Worm (Caenorhabditis elegans) whole organism, L2 larva: ENCODE data around the gene F14B8.5.

Source experiments
- C34F6.9 ChIP-seq: fragments of 150-350 bp; optimal IDR thresholded peaks from 2 replicates; lab custom pipeline; 2014; ENCODE audit warnings: missing biosample characterization, missing genetic modification characterization
- F13H6.1 ChIP-seq: sonication (generic microtip); optimal IDR thresholded peaks from 2 replicates; lab custom pipeline; 2016; ENCODE audit warnings: missing genetic modification characterization, missing compliant biosample characterization
- R02D3.7 ChIP-seq: fragments of 150-350 bp; optimal IDR thresholded peaks from 2 replicates; lab custom pipeline; 2014; ENCODE audit warnings: missing biosample characterization, missing genetic modification characterization
- ZK546.5 ChIP-seq: sonication (generic microtip); optimal IDR thresholded peaks from 2 replicates; lab custom pipeline; 2017; ENCODE audit warnings: missing biosample characterization, missing genetic modification characterization
- alr-1 ChIP-seq: fragments of 150-350 bp; optimal IDR thresholded peaks from 2 replicates; lab custom pipeline; 2014; ENCODE audit warnings: missing biosample characterization, missing genetic modification characterization
- aly-2 ChIP-seq: fragments of 150-350 bp; optimal IDR thresholded peaks from 2 replicates; lab custom pipeline; 2014; ENCODE audit warnings: missing biosample characterization, missing genetic modification characterization
- ceh-16 ChIP-seq: fragments of 150-350 bp; optimal IDR thresholded peaks from 2 replicates; lab custom pipeline; 2014; ENCODE audit warnings: missing biosample characterization, missing genetic modification characterization
- crh-2 ChIP-seq: sonication (generic microtip); optimal IDR thresholded peaks from 2 replicates; lab custom pipeline; 2017; ENCODE audit warnings: missing biosample characterization, missing genetic modification characterization
- dmd-4 ChIP-seq: sonication (generic microtip); optimal IDR thresholded peaks from 2 replicates; lab custom pipeline; 2017; ENCODE audit warnings: missing biosample characterization, missing genetic modification characterization
- egl-27 ChIP-seq: sonication (generic microtip); optimal IDR thresholded peaks from 3 replicates; lab custom pipeline; 2017; ENCODE audit warnings: missing biosample characterization, missing genetic modification reagents, missing genetic modification characterization
- elt-1 ChIP-seq: fragments of 150-350 bp; optimal IDR thresholded peaks from 2 replicates; lab custom pipeline; 2014; ENCODE audit warnings: missing biosample characterization, missing genetic modification characterization
- elt-3 ChIP-seq: sonication (generic microtip); optimal IDR thresholded peaks from 2 replicates; lab custom pipeline; 2017; ENCODE audit warnings: missing biosample characterization, missing genetic modification characterization
- fos-1 ChIP-seq: fragments of 150-350 bp; optimal IDR thresholded peaks from 2 replicates; lab custom pipeline; 2014; ENCODE audit warnings: missing biosample characterization, missing genetic modification characterization
- lin-39 ChIP-seq: fragments of 150-350 bp; optimal IDR thresholded peaks from 2 replicates; lab custom pipeline; 2014; ENCODE audit warnings: missing biosample characterization, missing genetic modification reagents, missing genetic modification characterization
- lsy-2 ChIP-seq, 2 experiments: fragments of 150-350 bp in 1 of 2; sonication (generic microtip) in 1 of 2; optimal IDR thresholded peaks; 2 replicates each; lab custom pipeline; 2014 to 2017; ENCODE audit warnings: missing biosample characterization in 2 of 2, missing genetic modification characterization in 2 of 2
- mbf-1 ChIP-seq: sonication (generic microtip); optimal IDR thresholded peaks from 2 replicates; lab custom pipeline; 2017; ENCODE audit warnings: missing biosample characterization, missing genetic modification characterization
- mdl-1 ChIP-seq, 2 experiments: fragments of 150-350 bp in 1 of 2; sonication (generic microtip) in 1 of 2; optimal IDR thresholded peaks; 2 replicates each; lab custom pipeline; 2017; ENCODE audit warnings: missing biosample characterization in 2 of 2, missing genetic modification characterization in 2 of 2
- nhr-10 ChIP-seq: sonication (generic microtip); optimal IDR thresholded peaks from 2 replicates; lab custom pipeline; 2017; ENCODE audit warnings: missing biosample characterization, missing genetic modification characterization
- nhr-129 ChIP-seq: fragments of 150-350 bp; optimal IDR thresholded peaks from 2 replicates; lab custom pipeline; 2014; ENCODE audit warnings: missing biosample characterization, missing genetic modification characterization
- nhr-237 ChIP-seq: fragments of 150-350 bp; optimal IDR thresholded peaks from 2 replicates; lab custom pipeline; 2014; ENCODE audit warnings: missing biosample characterization, missing genetic modification characterization
- nhr-25 ChIP-seq: fragments of 150-350 bp; sonication (generic microtip); optimal IDR thresholded peaks from 3 replicates; lab custom pipeline; 2014; ENCODE audit warnings: missing biosample characterization, missing genetic modification characterization
- nhr-6 ChIP-seq: fragments of 150-350 bp; optimal IDR thresholded peaks from 2 replicates; lab custom pipeline; 2014; ENCODE audit warnings: missing biosample characterization, missing genetic modification characterization
- peb-1 ChIP-seq: fragments of 150-350 bp; optimal IDR thresholded peaks from 2 replicates; lab custom pipeline; 2014; ENCODE audit warnings: missing biosample characterization, missing genetic modification characterization
- sem-4 ChIP-seq: fragments of 150-350 bp; optimal IDR thresholded peaks from 2 replicates; lab custom pipeline; 2014; ENCODE audit warnings: missing biosample characterization, missing genetic modification reagents, missing genetic modification characterization
- skn-1 ChIP-seq: sonication (generic microtip); optimal IDR thresholded peaks from 2 replicates; lab custom pipeline; 2017; ENCODE audit warnings: missing biosample characterization, missing genetic modification characterization
- sma-3 ChIP-seq: sonication (generic microtip); optimal IDR thresholded peaks from 2 replicates; lab custom pipeline; 2016; ENCODE audit warnings: missing genetic modification reagents, missing genetic modification characterization, missing compliant biosample characterization
- sma-9 ChIP-seq, 2 experiments: fragments of 150-350 bp in 1 of 2; sonication (generic microtip) in 1 of 2; optimal IDR thresholded peaks; 2 replicates each; lab custom pipeline; 2014 to 2016; ENCODE audit warnings: missing genetic modification characterization in 2 of 2, mild to moderate bottlenecking in 1 of 2, missing biosample characterization in 1 of 2, missing compliant biosample characterization in 1 of 2, missing genetic modification reagents in 1 of 2, moderate library complexity in 1 of 2
- unc-39 ChIP-seq: fragments of 150-350 bp; optimal IDR thresholded peaks from 2 replicates; lab custom pipeline; 2014; ENCODE audit warnings: missing biosample characterization, missing genetic modification characterization
- unc-55 ChIP-seq: fragments of 150-350 bp; sonication (generic microtip); optimal IDR thresholded peaks from 3 replicates; lab custom pipeline; 2014; ENCODE audit warnings: missing biosample characterization, missing genetic modification reagents, missing genetic modification characterization
- zag-1 ChIP-seq: fragments of 150-350 bp; optimal IDR thresholded peaks from 2 replicates; lab custom pipeline; 2014; ENCODE audit warnings: missing biosample characterization, missing genetic modification characterization
- ztf-1 ChIP-seq: fragments of 200-800 bp; sonication (Bioruptor generic); conservative IDR thresholded peaks from 2 replicates; pipeline ENCODE4 v1.3.6; 2022; ENCODE audit warnings: missing genetic modification characterization, missing compliant biosample characterization
- ztf-11 ChIP-seq: sonication (generic microtip); optimal IDR thresholded peaks from 2 replicates; lab custom pipeline; 2017; ENCODE audit warnings: missing biosample characterization, missing genetic modification characterization

Gene F14B8.5

DNA sequence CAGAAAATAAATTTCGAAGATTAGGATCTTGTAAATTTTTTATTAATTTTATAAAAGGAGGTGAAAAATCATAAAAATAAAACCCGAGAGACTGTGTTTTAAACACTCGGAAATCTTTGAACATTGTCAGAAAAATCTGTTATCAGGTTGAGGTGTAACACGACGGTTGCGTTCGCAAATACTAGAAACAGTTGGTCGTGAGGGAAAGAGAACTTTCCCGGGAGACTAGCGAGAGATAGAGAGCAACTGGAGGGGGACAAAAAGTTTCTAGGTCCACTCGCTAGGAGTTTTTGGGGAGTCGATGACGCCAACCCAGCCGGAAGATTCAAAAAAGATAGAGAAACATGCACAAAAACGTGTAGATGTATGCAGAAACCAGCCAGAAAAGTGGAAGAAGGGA lies 33.8 kb upstream of the F14B8.5 start:
- TF ChIP-seq sma-9 (GFP tag; optimal IDR thresholded peaks at IDR 0.05; lab: Kevin White, UChicago) (no peak), sma-9 (tag; optimal IDR thresholded peaks at IDR 0.05; lab: Kevin White, UChicago) (no peak), lsy-2 (tag; optimal IDR thresholded peaks at IDR 0.05; lab: Kevin White, UChicago) (peak in 1 of 2 experiments; percentile 2), C34F6.9 (tag; lab: Kevin White, UChicago) (peak; percentile 13), nhr-237 (tag; lab: Kevin White, UChicago) (no peak), nhr-10 (tag; lab: Kevin White, UChicago) (no peak), lin-39 (no peak)
- TF ChIP-seq, all 48 proteins: peak for 2

ce11 chrX:6959534-6959933 lies 31.0 kb upstream of the F14B8.5 start:
- TF ChIP-seq F13H6.1 (tag; lab: Kevin White, UChicago) (peak; percentile 10), lin-39 (no peak), nhr-129 (tag; lab: Kevin White, UChicago) (peak; percentile 41)

- TF ChIP-seq lsy-2 (tag; optimal IDR thresholded peaks at IDR 0.05; lab: Kevin White, UChicago) (no peak), dmd-4 (tag; lab: Kevin White, UChicago) (no peak), ceh-16 (tag; lab: Kevin White, UChicago) (no peak), fos-1 (no peak), mdl-1 (tag; optimal IDR thresholded peaks at IDR 0.05; lab: Kevin White, UChicago) (no peak), R02D3.7 (tag; lab: Kevin White, UChicago) (no peak), C34F6.9 (tag; lab: Kevin White, UChicago) (no peak), elt-1 (tag; lab: Kevin White, UChicago) (no peak), peb-1 (tag; lab: Kevin White, UChicago) (no peak), skn-1 (tag; lab: Kevin White, UChicago) (no peak), elt-3 (tag; lab: Kevin White, UChicago) (no peak), nhr-6 (tag; lab: Kevin White, UChicago) (no peak), unc-39 (tag; lab: Kevin White, UChicago) (no peak), crh-2 (tag; lab: Kevin White, UChicago) (no peak), ztf-11 (tag; lab: Kevin White, UChicago) (no peak), sma-9 (GFP tag; optimal IDR thresholded peaks at IDR 0.05; lab: Kevin White, UChicago) (no peak), sma-9 (tag; optimal IDR thresholded peaks at IDR 0.05; lab: Kevin White, UChicago) (no peak), ZK546.5 (tag; lab: Kevin White, UChicago) (no peak), nhr-25 (tag; lab: Kevin White, UChicago) (no peak)
Measured at ce11 chrX:6958914-6959313, 30.4 kb upstream of the F14B8.5 start.

ce11 chrX:6956299-6956698 lies 27.8 kb upstream of the F14B8.5 start, which contains the start of gene inx-1:
Gene inx-1, minus strand, starts transcription at chrX:6956399.
- no peak for TF ChIP-seq dmd-4 (tag; lab: Kevin White, UChicago)

DNA sequence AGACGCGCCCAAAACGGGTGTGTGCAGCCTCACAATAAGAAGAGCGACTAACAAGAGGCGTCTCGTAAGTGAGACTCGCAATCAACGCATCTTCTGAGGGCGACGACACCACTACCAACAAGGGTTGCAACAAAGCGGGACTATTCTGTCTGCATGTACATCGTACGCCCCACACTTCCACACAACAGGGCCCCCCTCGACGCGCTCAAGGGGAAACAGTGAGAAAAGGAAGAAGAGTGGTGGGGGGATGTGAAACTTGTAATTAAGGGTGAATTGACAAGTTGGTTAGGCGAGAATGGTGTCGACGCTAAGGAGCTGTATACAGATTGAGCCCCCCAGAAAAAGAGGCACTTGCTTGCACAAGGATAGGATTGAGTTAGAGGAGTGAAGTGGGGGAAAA lies 24.8 kb upstream of the F14B8.5 start:
- TF ChIP-seq zag-1 (tag; lab: Kevin White, UChicago) (no peak), sma-3 (GFP tag; lab: Kevin White, UChicago) (no peak), sem-4 (no peak), unc-39 (tag; lab: Kevin White, UChicago) (no peak), lin-39 (no peak), ztf-1 (no peak), unc-55 (no peak), egl-27 (tag; lab: Kevin White, UChicago) (no peak), peb-1 (tag; lab: Kevin White, UChicago) (no peak), aly-2 (tag; lab: Kevin White, UChicago) (no peak), nhr-6 (tag; lab: Kevin White, UChicago) (no peak), nhr-129 (tag; lab: Kevin White, UChicago) (no peak), crh-2 (tag; lab: Kevin White, UChicago) (no peak), alr-1 (no peak), skn-1 (tag; lab: Kevin White, UChicago) (no peak), mdl-1 (tag; optimal IDR thresholded peaks at IDR 0.05; lab: Kevin White, UChicago) (no peak)
- TF ChIP-seq, all 48 proteins: peak for 0

ce11 chrX:6946789-6947188 lies 18.3 kb upstream of the F14B8.5 start:
- TF ChIP-seq unc-55 (no peak), elt-3 (tag; lab: Kevin White, UChicago) (no peak), egl-27 (tag; lab: Kevin White, UChicago) (no peak), fos-1 (no peak), lin-39 (no peak), aly-2 (tag; lab: Kevin White, UChicago) (no peak), nhr-25 (tag; lab: Kevin White, UChicago) (no peak), ztf-11 (tag; lab: Kevin White, UChicago) (no peak), mbf-1 (no peak), dmd-4 (tag; lab: Kevin White, UChicago) (no peak), sma-9 (GFP tag; optimal IDR thresholded peaks at IDR 0.05; lab: Kevin White, UChicago) (no peak), sma-9 (tag; optimal IDR thresholded peaks at IDR 0.05; lab: Kevin White, UChicago) (no peak), skn-1 (tag; lab: Kevin White, UChicago) (no peak), ZK546.5 (tag; lab: Kevin White, UChicago) (no peak), ztf-1 (no peak), sma-3 (GFP tag; lab: Kevin White, UChicago) (no peak)
